Fruit fly (Drosophila melanogaster): ENCODE results near the gene CG46468.

Gene CG46468

dm6 chr2L:9520886-9521868 lies 44.1 kb downstream of the CG46468 start, which contains the start of gene Oatp30B (continued):
- TF ChIP-seq CG6854 (GFP tag; optimal IDR thresholded peaks at IDR 0.05) (peak; percentile 90), CG16779 (GFP tag; IDR thresholded peaks at IDR 0.05) (peak; percentile 96), sc (optimal IDR thresholded peaks at IDR 0.05) (no peak), sc (GFP tag; optimal IDR thresholded peaks at IDR 0.05) (peak; percentile 86), HmgZ (tag; optimal IDR thresholded peaks at IDR 0.05) (peak; percentile 98), mam (GFP tag; optimal IDR thresholded peaks at IDR 0.05) (peak; percentile 97), CG12659 (GFP tag; optimal IDR thresholded peaks at IDR 0.05) (peak; percentile 97), CG32532 (GFP tag; IDR thresholded peaks at IDR 0.05) (peak; percentile 98), slou (GFP tag; optimal IDR thresholded peaks at IDR 0.05) (peak; percentile 97), twi (tag; optimal IDR thresholded peaks at IDR 0.05) (peak; percentile 92), CG1024 (GFP tag; IDR thresholded peaks at IDR 0.05) (peak; percentile 89), oc (tag; optimal IDR thresholded peaks at IDR 0.05) (peak; percentile 97), CG11085 (GFP tag; IDR thresholded peaks at IDR 0.05) (peak; percentile 97), Pdp1 (GFP tag; optimal IDR thresholded peaks at IDR 0.05) (peak; percentile 95), CG4404 (GFP tag; IDR thresholded peaks at IDR 0.05) (peak; percentile 98), Asciz (GFP tag; optimal IDR thresholded peaks at IDR 0.05) (peak; percentile 93), phol (tag; optimal IDR thresholded peaks at IDR 0.05) (peak; percentile 97), C15 (GFP tag; IDR thresholded peaks at IDR 0.05) (peak; percentile 94), CG33213 (GFP tag; optimal IDR thresholded peaks at IDR 0.05) (peak; percentile 94), CG31365 (tag; optimal IDR thresholded peaks at IDR 0.05) (peak; percentile 81), inv (GFP tag; IDR thresholded peaks at IDR 0.05; ENCODE audit: partially characterized antibody) (peak; percentile 95), ttk (GFP tag; IDR thresholded peaks at IDR 0.05) (peak; percentile 95), chn (GFP tag; optimal IDR thresholded peaks at IDR 0.05) (peak; percentile 95), CG7839 (tag; optimal IDR thresholded peaks at IDR 0.05) (peak; percentile 96), chinmo (GFP tag; IDR thresholded peaks at IDR 0.05; ENCODE audit: partially characterized antibody) (peak; percentile 93; the same call in 3 of the 4 replicates), CG43689 (GFP tag; IDR thresholded peaks at IDR 0.05) (peak; percentile 91), Abd-B (GFP tag; optimal IDR thresholded peaks at IDR 0.05) (peak; percentile 96), ap (GFP tag; IDR thresholded peaks at IDR 0.05) (peak; percentile 95), CG3065 (GFP tag; optimal IDR thresholded peaks at IDR 0.05) (peak; percentile 87), CkIIα-i1 (GFP tag; IDR thresholded peaks at IDR 0.05) (peak; percentile 78), repo (GFP tag; optimal IDR thresholded peaks at IDR 0.05) (peak; percentile 92), ci (GFP tag; IDR thresholded peaks at IDR 0.05) (peak; percentile 98), fd3F (GFP tag; optimal IDR thresholded peaks at IDR 0.05) (peak; percentile 95), sqz (GFP tag; optimal IDR thresholded peaks at IDR 0.05) (peak; percentile 79), Jarid2 (GFP tag; optimal IDR thresholded peaks at IDR 0.05) (peak; percentile 88), CG4360 (GFP tag; IDR thresholded peaks at IDR 0.05) (peak; percentile 81), CG1529 (GFP tag; optimal IDR thresholded peaks at IDR 0.05) (peak; percentile 88), z (GFP tag; IDR thresholded peaks at IDR 0.05) (0 out of 3 replicates have a peak, but pooled peaks have one; percentile 26), gcm2 (GFP tag; optimal IDR thresholded peaks at IDR 0.05) (peak; percentile 91), Max (GFP tag; optimal IDR thresholded peaks at IDR 0.05) (peak; percentile 95), sisA (GFP tag; IDR thresholded peaks at IDR 0.05) (peak; percentile 96), CG11560 (tag; IDR thresholded peaks at IDR 0.05) (peak; percentile 89; the same call in 2 of the 3 replicates), ham (GFP tag; IDR thresholded peaks at IDR 0.05) (peak; percentile 88; the same call in 1 of the 2 replicates), CG8924 (tag; optimal IDR thresholded peaks at IDR 0.05) (peak; percentile 97), CG10366 (GFP tag; IDR thresholded peaks at IDR 0.05) (peak; percentile 98), so (GFP tag; IDR thresholded peaks at IDR 0.05) (peak; percentile 95), CG33557 (GFP tag; optimal IDR thresholded peaks at IDR 0.05) (peak; percentile 94), CG34224 (GFP tag; IDR thresholded peaks at IDR 0.05; ENCODE audit: partially characterized antibody) (peak; percentile 99), hth (optimal IDR thresholded peaks at IDR 0.05) (no peak)
